Fruit fly (Drosophila melanogaster): ENCODE measurements around the gene CG12535.

CG12535 gene

dm6 chrX:3360437-3361075, 88.2 kb downstream of the CG12535 start (continued):
- TF ChIP-seq ase (GFP tag; IDR thresholded peaks at IDR 0.05) (no peak), wor (GFP tag; IDR thresholded peaks at IDR 0.05) (0 out of 2 replicates have a peak, but pooled peaks have one; percentile 17), CG16863 (GFP tag; optimal IDR thresholded peaks at IDR 0.05) (peak; percentile 38), Rfx (GFP tag; IDR thresholded peaks at IDR 0.05) (peak; percentile 80), CG2678 (tag; optimal IDR thresholded peaks at IDR 0.05) (peak; percentile 87), nau (GFP tag; optimal IDR thresholded peaks at IDR 0.05) (peak; percentile 50), Ravus (GFP tag; IDR thresholded peaks at IDR 0.05) (no peak; the same call in 1 of the 2 replicates), CG7839 (tag; optimal IDR thresholded peaks at IDR 0.05) (peak; percentile 76), Lhr (GFP tag; optimal IDR thresholded peaks at IDR 0.05) (no peak), Bgb (GFP tag; IDR thresholded peaks at IDR 0.05; ENCODE audit: partially characterized antibody) (no peak), sim (GFP tag; IDR thresholded peaks at IDR 0.05) (no peak), CG11398 (GFP tag; optimal IDR thresholded peaks at IDR 0.05) (peak; percentile 43), Deaf1 (tag; optimal IDR thresholded peaks at IDR 0.05) (peak; percentile 48), pita (GFP tag; optimal IDR thresholded peaks at IDR 0.05) (no peak), TFAM (GFP tag; optimal IDR thresholded peaks at IDR 0.05) (no peak), Bteb2 (GFP tag; optimal IDR thresholded peaks at IDR 0.05) (peak; percentile 78), CG7786 (GFP tag; optimal IDR thresholded peaks at IDR 0.05) (peak; percentile 78), rib (GFP tag; IDR thresholded peaks at IDR 0.05) (peak; percentile 18; the same call in 1 of the 2 replicates), wdn (GFP tag; IDR thresholded peaks at IDR 0.05) (peak; percentile 57), ash1 (GFP tag; optimal IDR thresholded peaks at IDR 0.05) (no peak), mam (GFP tag; optimal IDR thresholded peaks at IDR 0.05) (peak; percentile 80), cad (GFP tag; optimal IDR thresholded peaks at IDR 0.05) (no peak), cg (GFP tag; optimal IDR thresholded peaks at IDR 0.05) (no peak), CG15269 (tag; optimal IDR thresholded peaks at IDR 0.05) (peak; percentile 77), abd-A (tag; optimal IDR thresholded peaks at IDR 0.05) (no peak), NfI (GFP tag; optimal IDR thresholded peaks at IDR 0.05) (peak; percentile 54), Doc2 (GFP tag; IDR thresholded peaks at IDR 0.05) (no peak), trh (GFP tag; optimal IDR thresholded peaks at IDR 0.05) (no peak), Max (GFP tag; optimal IDR thresholded peaks at IDR 0.05) (peak; percentile 32), CG6854 (GFP tag; optimal IDR thresholded peaks at IDR 0.05) (peak; percentile 50), ab (GFP tag; optimal IDR thresholded peaks at IDR 0.05) (no peak), H15 (GFP tag; IDR thresholded peaks at IDR 0.05) (no peak), Side (GFP tag; optimal IDR thresholded peaks at IDR 0.05) (peak; percentile 40), HmgZ (tag; optimal IDR thresholded peaks at IDR 0.05) (peak; percentile 20), Six4 (GFP tag; optimal IDR thresholded peaks at IDR 0.05) (peak; percentile 38), sens (GFP tag) (peak; percentile 89), CG30020 (tag; optimal IDR thresholded peaks at IDR 0.05) (no peak), dati (GFP tag; IDR thresholded peaks at IDR 0.05) (no peak), CG8478 (optimal IDR thresholded peaks at IDR 0.05) (no peak), CG12942 (GFP tag; optimal IDR thresholded peaks at IDR 0.05) (peak; percentile 18), CG8924 (tag; optimal IDR thresholded peaks at IDR 0.05) (peak; percentile 79), CG13624 (GFP tag; optimal IDR thresholded peaks at IDR 0.05) (peak; percentile 82), gem (tag; optimal IDR thresholded peaks at IDR 0.05) (peak; percentile 84), lola (GFP tag; optimal IDR thresholded peaks at IDR 0.05) (peak in 1 of 3 experiments; percentile 48), CG34422 (GFP tag; IDR thresholded peaks at IDR 0.05) (0 out of 3 replicates have a peak, but pooled peaks have one; percentile 17), CG1603 (tag; optimal IDR thresholded peaks at IDR 0.05) (peak; percentile 35), CG32532 (GFP tag; IDR thresholded peaks at IDR 0.05) (peak; percentile 66; the same call in 1 of the 2 replicates), grn (GFP tag; optimal IDR thresholded peaks at IDR 0.05) (no peak), gro (GFP tag; optimal IDR thresholded peaks at IDR 0.05) (peak; percentile 71), CG10267 (tag; optimal IDR thresholded peaks at IDR 0.05) (peak; percentile 47), Dad (GFP tag; optimal IDR thresholded peaks at IDR 0.05) (no peak)
